Fruit fly (Drosophila melanogaster) whole organism, embryonic: Measurements from ENCODE around the gene plx.

Source experiments
- Aef1 ChIP-seq: fragments of 200-800 bp; sonication (Bioruptor generic); IDR thresholded peaks from 3 replicates; pipeline ENCODE4 v1.3.6; 2022; ENCODE audit warnings: missing biosample characterization, missing genetic modification characterization
- C15 ChIP-seq: fragments of 200-800 bp; sonication (Bioruptor generic); IDR thresholded peaks from 3 replicates; pipeline ENCODE4 v1.3.6; 2022; ENCODE audit warnings: missing biosample characterization, missing genetic modification characterization
- CG10147 ChIP-seq: fragments of 200-800 bp; sonication (Bioruptor generic); optimal IDR thresholded peaks from 2 replicates; lab custom pipeline; 2019; ENCODE audit warnings: missing biosample characterization, mild to moderate bottlenecking, missing genetic modification characterization, moderate library complexity
- CG1024 ChIP-seq: fragments of 200-800 bp; sonication (Bioruptor generic); IDR thresholded peaks from 2 replicates; pipeline ENCODE4 v1.3.6; 2022; ENCODE audit warnings: missing biosample characterization, missing genetic modification characterization
- CG10654 ChIP-seq: fragments of 200-800 bp; sonication (Bioruptor generic); optimal IDR thresholded peaks from 2 replicates; lab custom pipeline; 2016; ENCODE audit warnings: missing biosample characterization, missing genetic modification characterization
- CG12104 ChIP-seq: fragments of 200-800 bp; sonication (Bioruptor generic); optimal IDR thresholded peaks from 3 replicates; lab custom pipeline; 2016; ENCODE audit warnings: missing biosample characterization, missing genetic modification characterization
- CG12769 ChIP-seq: fragments of 200-800 bp; sonication (Bioruptor generic); optimal IDR thresholded peaks from 2 replicates; lab custom pipeline; 2019; ENCODE audit warnings: missing biosample characterization, mild to moderate bottlenecking, missing genetic modification characterization, moderate library complexity
- CG13894 ChIP-seq: fragments of 200-800 bp; sonication (Bioruptor generic); optimal IDR thresholded peaks from 3 replicates; lab custom pipeline; 2018; ENCODE audit warnings: missing biosample characterization, mild to moderate bottlenecking, missing genetic modification characterization, moderate library complexity
- CG14441 ChIP-seq: fragments of 200-800 bp; sonication (Bioruptor generic); IDR thresholded peaks from 2 replicates; pipeline ENCODE4 v1.3.6; 2022; ENCODE audit warnings: missing biosample characterization, missing genetic modification characterization
- CG14965 ChIP-seq: fragments of 200-800 bp; sonication (Bioruptor generic); optimal IDR thresholded peaks from 2 replicates; lab custom pipeline; 2016; ENCODE audit warnings: missing biosample characterization, missing genetic modification characterization, borderline replicate concordance
- CG17328 ChIP-seq: fragments of 200-800 bp; sonication (Bioruptor generic); IDR thresholded peaks from 2 replicates; pipeline ENCODE4 v1.3.6; 2022; ENCODE audit warnings: missing biosample characterization, missing genetic modification characterization
- CG17385 ChIP-seq: fragments of 200-800 bp; sonication (Bioruptor generic); optimal IDR thresholded peaks from 3 replicates; lab custom pipeline; 2018; ENCODE audit warnings: missing biosample characterization, mild to moderate bottlenecking, missing genetic modification characterization
- CG18476 ChIP-seq: fragments of 200-800 bp; sonication (Bioruptor generic); optimal IDR thresholded peaks from 2 replicates; lab custom pipeline; 2016; ENCODE audit warnings: missing biosample characterization, mild to moderate bottlenecking, missing genetic modification characterization
- CG18764 ChIP-seq: fragments of 200-800 bp; sonication (Bioruptor generic); optimal IDR thresholded peaks from 3 replicates; lab custom pipeline; 2016; ENCODE audit warnings: missing biosample characterization, missing genetic modification characterization
- CG2202 ChIP-seq: fragments of 200-800 bp; sonication (Bioruptor generic); optimal IDR thresholded peaks from 2 replicates; lab custom pipeline; 2018; ENCODE audit warnings: missing biosample characterization, mild to moderate bottlenecking, missing genetic modification characterization
- CG32532 ChIP-seq: fragments of 200-800 bp; sonication (Bioruptor generic); IDR thresholded peaks from 2 replicates; pipeline ENCODE4 v1.3.6; 2022; ENCODE audit warnings: missing biosample characterization, missing genetic modification characterization
- CG33557 ChIP-seq: fragments of 200-800 bp; sonication (Bioruptor generic); optimal IDR thresholded peaks from 2 replicates; lab custom pipeline; 2019; ENCODE audit warnings: missing biosample characterization, mild to moderate bottlenecking, missing genetic modification characterization, moderate library complexity
- CG3407 ChIP-seq: fragments of 200-800 bp; sonication (Bioruptor generic); optimal IDR thresholded peaks from 2 replicates; lab custom pipeline; 2018; ENCODE audit warnings: missing biosample characterization, mild to moderate bottlenecking, missing genetic modification characterization
- CG34224 ChIP-seq: fragments of 200-800 bp; sonication (Bioruptor generic); IDR thresholded peaks from 3 replicates; pipeline ENCODE4 v1.3.6; 2022; ENCODE audit warnings: missing biosample characterization, missing genetic modification characterization; ENCODE audit not compliant: partially characterized antibody
- CG34422 ChIP-seq: fragments of 200-800 bp; sonication (Bioruptor generic); IDR thresholded peaks from 3 replicates; pipeline ENCODE4 v1.3.6; 2022; ENCODE audit warnings: missing biosample characterization, missing genetic modification characterization
- CG3995 ChIP-seq: fragments of 200-800 bp; sonication (Bioruptor generic); optimal IDR thresholded peaks from 3 replicates; lab custom pipeline; 2016; ENCODE audit warnings: missing biosample characterization, missing genetic modification characterization
- CG4424 ChIP-seq: fragments of 200-800 bp; sonication (Bioruptor generic); optimal IDR thresholded peaks from 3 replicates; lab custom pipeline; 2016; ENCODE audit warnings: missing biosample characterization, missing genetic modification characterization
- CG8478 ChIP-seq: fragments of >200 bp; optimal IDR thresholded peaks from 2 replicates; lab custom pipeline; 2018
- CG9727 ChIP-seq: fragments of 200-800 bp; sonication (Bioruptor generic); optimal IDR thresholded peaks from 3 replicates; lab custom pipeline; 2017; ENCODE audit warnings: missing biosample characterization, mild to moderate bottlenecking, missing genetic modification characterization
- CrebB ChIP-seq: fragments of 200-800 bp; sonication (Bioruptor generic); optimal IDR thresholded peaks from 3 replicates; lab custom pipeline; 2018; ENCODE audit warnings: missing biosample characterization, mild to moderate bottlenecking, missing genetic modification characterization
- D19B ChIP-seq: fragments of 200-800 bp; sonication (Bioruptor generic); optimal IDR thresholded peaks from 2 replicates; lab custom pipeline; 2017; ENCODE audit warnings: missing biosample characterization, mild to moderate bottlenecking, missing genetic modification characterization
- HLH4C ChIP-seq: fragments of 200-800 bp; sonication (Bioruptor generic); IDR thresholded peaks from 3 replicates; pipeline ENCODE4 v1.3.6; 2022; ENCODE audit warnings: missing biosample characterization, missing genetic modification characterization; ENCODE audit not compliant: partially characterized antibody
- Meics ChIP-seq: fragments of 200-800 bp; sonication (Bioruptor generic); optimal IDR thresholded peaks from 2 replicates; lab custom pipeline; 2017; ENCODE audit warnings: missing biosample characterization, mild to moderate bottlenecking, missing genetic modification characterization
- Neu2 ChIP-seq: fragments of 200-800 bp; sonication (Bioruptor generic); optimal IDR thresholded peaks from 3 replicates; lab custom pipeline; 2016; ENCODE audit warnings: missing biosample characterization, missing genetic modification characterization, borderline replicate concordance
- Oaz ChIP-seq: fragments of 200-800 bp; sonication (Bioruptor generic); IDR thresholded peaks from 2 replicates; pipeline ENCODE4 v1.3.6; 2022; ENCODE audit warnings: missing biosample characterization, missing genetic modification characterization
- Sin3A ChIP-seq: fragments of >200 bp; optimal IDR thresholded peaks from 2 replicates; lab custom pipeline; 2018
- Sry-β ChIP-seq: fragments of 200-800 bp; sonication (Bioruptor generic); optimal IDR thresholded peaks from 2 replicates; lab custom pipeline; 2018; ENCODE audit warnings: missing biosample characterization, mild to moderate bottlenecking, missing genetic modification characterization, moderate library complexity
- Usf ChIP-seq: fragments of 200-800 bp; sonication (Bioruptor generic); optimal IDR thresholded peaks from 2 replicates; lab custom pipeline; 2017; ENCODE audit warnings: missing genotype, missing biosample characterization, missing genetic modification characterization
- Xbp1 ChIP-seq: fragments of 200-800 bp; sonication (Bioruptor generic); optimal IDR thresholded peaks from 3 replicates; lab custom pipeline; 2016; ENCODE audit warnings: missing biosample characterization, mild to moderate bottlenecking, missing genetic modification characterization
- ab ChIP-seq: fragments of 200-800 bp; sonication (Bioruptor generic); optimal IDR thresholded peaks from 2 replicates; lab custom pipeline; 2016; ENCODE audit warnings: missing biosample characterization, missing genetic modification characterization
- caup ChIP-seq: fragments of 200-800 bp; sonication (Bioruptor generic); optimal IDR thresholded peaks from 3 replicates; lab custom pipeline; 2017; ENCODE audit warnings: missing biosample characterization, mild to moderate bottlenecking, missing genetic modification characterization, moderate library complexity; ENCODE audit not compliant: severe bottlenecking
- ci ChIP-seq: fragments of 200-800 bp; sonication (Bioruptor generic); IDR thresholded peaks from 3 replicates; pipeline ENCODE4 v1.3.6; 2022; ENCODE audit warnings: missing biosample characterization, missing genetic modification characterization
- croc ChIP-seq: fragments of 200-800 bp; sonication (Bioruptor generic); conservative IDR thresholded peaks from 3 replicates; pipeline ENCODE4 v1.3.6; 2022; ENCODE audit warnings: missing biosample characterization, missing genetic modification characterization
- dmrt99B ChIP-seq: fragments of 200-800 bp; sonication (Bioruptor generic); optimal IDR thresholded peaks from 2 replicates; lab custom pipeline; 2018; ENCODE audit warnings: missing biosample characterization, mild to moderate bottlenecking, missing genetic modification characterization, moderate library complexity
- eyg ChIP-seq: fragments of 200-800 bp; sonication (Bioruptor generic); optimal IDR thresholded peaks from 3 replicates; lab custom pipeline; 2016; ENCODE audit warnings: missing biosample characterization, missing genetic modification characterization
- gsb-n ChIP-seq: fragments of 200-800 bp; sonication (Bioruptor generic); optimal IDR thresholded peaks from 3 replicates; lab custom pipeline; 2018; ENCODE audit warnings: missing biosample characterization, mild to moderate bottlenecking, missing genetic modification characterization
- her ChIP-seq: fragments of 200-800 bp; sonication (Bioruptor generic); optimal IDR thresholded peaks from 2 replicates; lab custom pipeline; 2016; ENCODE audit warnings: missing biosample characterization, missing genetic modification characterization
- ind ChIP-seq: fragments of 200-800 bp; sonication (Bioruptor generic); optimal IDR thresholded peaks from 3 replicates; lab custom pipeline; 2016; ENCODE audit warnings: missing biosample characterization, missing genetic modification characterization
- kni ChIP-seq: fragments of 200-800 bp; sonication (Bioruptor generic); optimal IDR thresholded peaks from 3 replicates; lab custom pipeline; 2017; ENCODE audit warnings: mild to moderate bottlenecking, missing biosample characterization, missing genetic modification reagents, missing genetic modification characterization
- mirr ChIP-seq: fragments of 200-800 bp; sonication (Bioruptor generic); optimal IDR thresholded peaks from 3 replicates; lab custom pipeline; 2018; ENCODE audit warnings: missing biosample characterization, mild to moderate bottlenecking, missing genetic modification characterization
- nau ChIP-seq: fragments of 200-800 bp; sonication (Bioruptor generic); optimal IDR thresholded peaks from 3 replicates; lab custom pipeline; 2017; ENCODE audit warnings: missing biosample characterization, mild to moderate bottlenecking, missing genetic modification characterization, missing genetic modification reagents
- pzg ChIP-seq: fragments of 200-800 bp; sonication (Bioruptor generic); optimal IDR thresholded peaks from 3 replicates; lab custom pipeline; 2018; ENCODE audit warnings: missing biosample characterization, mild to moderate bottlenecking, missing genetic modification characterization, moderate library complexity
- scrt ChIP-seq: fragments of 200-800 bp; sonication (Bioruptor generic); optimal IDR thresholded peaks from 2 replicates; lab custom pipeline; 2018; ENCODE audit warnings: missing biosample characterization, mild to moderate bottlenecking, missing genetic modification characterization, moderate library complexity
- sima ChIP-seq: fragments of 200-800 bp; sonication (Bioruptor generic); optimal IDR thresholded peaks from 2 replicates; lab custom pipeline; 2016; ENCODE audit warnings: missing biosample characterization, missing genetic modification characterization
- sob ChIP-seq: fragments of 200-800 bp; sonication (Bioruptor generic); IDR thresholded peaks from 2 replicates; pipeline ENCODE4 v1.3.6; 2022; ENCODE audit warnings: missing biosample characterization, missing genetic modification characterization

Gene plx

dm6 chr3R:5705469-5706067 is 19.9 kb downstream of the plx start (continued):
- TF ChIP-seq CG4424 (GFP tag; lab: Kevin White, UChicago) (peak; percentile 64), Meics (GFP tag; lab: Kevin White, UChicago) (peak; percentile 68), caup (GFP tag; lab: Kevin White, UChicago) (peak; percentile 50), Sin3A (no peak), CG8478 (lab: Kevin White, UChicago) (no peak), CG14441 (GFP tag; lab: Robert Waterston, UW) (no peak), eyg (GFP tag; lab: Kevin White, UChicago) (no peak), Xbp1 (GFP tag; lab: Kevin White, UChicago) (peak; percentile 56), CG3407 (GFP tag; lab: Kevin White, UChicago) (peak; percentile 36), ind (GFP tag; lab: Kevin White, UChicago) (peak; percentile 42), CG9727 (GFP tag; lab: Kevin White, UChicago) (peak; percentile 69), pzg (GFP tag; lab: Kevin White, UChicago) (no peak), CG12104 (GFP tag; lab: Kevin White, UChicago) (peak; percentile 29), croc (GFP tag; lab: Robert Waterston, UW) (peak; percentile 30; the same call in 2 of the 3 replicates), CG18476 (peak; percentile 40), CG3995 (GFP tag; lab: Kevin White, UChicago) (no peak), Aef1 (GFP tag; lab: Robert Waterston, UW) (no peak), CG12769 (tag; lab: Kevin White, UChicago) (no peak), ci (GFP tag; lab: Robert Waterston, UW) (peak; percentile 58; the same call in 2 of the 3 replicates), D19B (peak; percentile 26), scrt (GFP tag; lab: Kevin White, UChicago) (no peak), ab (GFP tag; lab: Kevin White, UChicago) (no peak), sob (GFP tag; lab: Robert Waterston, UW) (peak; percentile 56; the same call in 1 of the 2 replicates), sima (GFP tag; lab: Kevin White, UChicago) (no peak), CG18764 (GFP tag; lab: Kevin White, UChicago) (no peak), CG14965 (no peak), CG17385 (GFP tag; lab: Kevin White, UChicago) (peak; percentile 76), Oaz (GFP tag; lab: Robert Waterston, UW) (no peak), CG32532 (peak; percentile 50), CG13894 (tag; lab: Kevin White, UChicago) (no peak), nau (no peak), kni (GFP tag; lab: Kevin White, UChicago) (no peak), HLH4C (GFP tag; lab: Robert Waterston, UW) (no peak), CG1024 (no peak), CG10147 (GFP tag; lab: Kevin White, UChicago) (peak; percentile 72), CG34422 (peak; percentile 53; the same call in 2 of the 3 replicates), mirr (peak; percentile 40), CG33557 (GFP tag; lab: Kevin White, UChicago) (peak; percentile 34), Usf (GFP tag; lab: Kevin White, UChicago) (peak; percentile 25), CG34224 (GFP tag; lab: Robert Waterston, UW) (no peak), her (GFP tag; lab: Kevin White, UChicago) (no peak), gsb-n (no peak), Sry-β (GFP tag; lab: Kevin White, UChicago) (no peak), CG2202 (tag; lab: Kevin White, UChicago) (peak; percentile 12), CG10654 (GFP tag; lab: Kevin White, UChicago) (no peak), Neu2 (GFP tag; lab: Kevin White, UChicago) (no peak), C15 (GFP tag; lab: Robert Waterston, UW) (no peak), CrebB (tag; lab: Kevin White, UChicago) (no peak), dmrt99B (tag; lab: Kevin White, UChicago) (no peak), CG17328 (GFP tag; lab: Robert Waterston, UW) (peak; percentile 39; the same call in 1 of the 2 replicates)
